Worm (Caenorhabditis elegans) whole organism, L4 larva: ENCODE results near the gene M7.7.

ENCODE experiments used
- D1046.2 ChIP-seq: fragments of 200-800 bp; sonication (Bioruptor generic); IDR thresholded peaks from 2 replicates; pipeline ENCODE4 v1.3.6; 2022; ENCODE audit warnings: missing genetic modification characterization, missing compliant biosample characterization
- F10B5.3 ChIP-seq: sonication (generic microtip); optimal IDR thresholded peaks from 2 replicates; lab custom pipeline; 2016; ENCODE audit warnings: mild to moderate bottlenecking, missing genetic modification characterization, missing compliant biosample characterization
- F49E8.2 ChIP-seq: sonication (generic microtip); optimal IDR thresholded peaks from 2 replicates; lab custom pipeline; 2016; ENCODE audit warnings: missing compliant biosample characterization, mild to moderate bottlenecking, missing genetic modification characterization, borderline replicate concordance
- T20F7.1 ChIP-seq: fragments of 200-800 bp; sonication (Bioruptor generic); optimal IDR thresholded peaks from 2 replicates; lab custom pipeline; 2018; ENCODE audit warnings: mild to moderate bottlenecking, missing genetic modification characterization, missing compliant biosample characterization
- T26A8.4 ChIP-seq: fragments of 200-800 bp; sonication (Bioruptor generic); IDR thresholded peaks from 2 replicates; pipeline ENCODE4 v1.3.6; 2022; ENCODE audit warnings: missing genetic modification characterization, missing compliant biosample characterization
- arid-1 ChIP-seq: fragments of 200-800 bp; sonication (Bioruptor generic); conservative IDR thresholded peaks from 2 replicates; pipeline ENCODE4 v1.3.6; 2022; ENCODE audit warnings: missing genetic modification reagents, missing genetic modification characterization, missing compliant biosample characterization
- ceh-20 ChIP-seq: fragments of 200-800 bp; sonication (Bioruptor generic); IDR thresholded peaks from 2 replicates; pipeline ENCODE4 v1.3.6; 2022; ENCODE audit warnings: missing genetic modification reagents, missing genetic modification characterization, missing compliant biosample characterization
- ceh-44 ChIP-seq: fragments of 200-800 bp; sonication (Bioruptor generic); IDR thresholded peaks from 2 replicates; pipeline ENCODE4 v1.3.6; 2022; ENCODE audit warnings: missing genetic modification reagents, missing genetic modification characterization, missing compliant biosample characterization
- ctbp-1 ChIP-seq: fragments of 200-800 bp; sonication (Bioruptor generic); IDR thresholded peaks from 2 replicates; pipeline ENCODE4 v1.3.6; 2022; ENCODE audit warnings: missing genetic modification reagents, missing genetic modification characterization, missing compliant biosample characterization
- daf-16 ChIP-seq, 3 experiments: sonication (generic microtip); optimal IDR thresholded peaks; 2 replicates each; lab custom pipeline; 2016 to 2017; ENCODE audit warnings: missing genetic modification characterization in 3 of 3, missing genetic modification reagents in 3 of 3, mild to moderate bottlenecking in 2 of 3, missing compliant biosample characterization in 2 of 3, missing biosample characterization in 1 of 3, moderate library complexity in 1 of 3
- dmd-9 ChIP-seq: fragments of 200-800 bp; sonication (Bioruptor generic); IDR thresholded peaks from 2 replicates; pipeline ENCODE4 v1.3.6; 2022; ENCODE audit warnings: missing genetic modification reagents, missing genetic modification characterization, missing compliant biosample characterization
- dpl-1 ChIP-seq: fragments of 150-350 bp; optimal IDR thresholded peaks from 2 replicates; lab custom pipeline; 2014; ENCODE audit warnings: missing biosample characterization, missing genetic modification reagents, missing genetic modification characterization
- duxl-1 ChIP-seq: sonication (generic microtip); optimal IDR thresholded peaks from 2 replicates; lab custom pipeline; 2016; ENCODE audit warnings: mild to moderate bottlenecking, missing genetic modification characterization, moderate library complexity, missing compliant biosample characterization; ENCODE audit not compliant: poor library complexity
- egl-27 ChIP-seq: sonication (generic microtip); optimal IDR thresholded peaks from 3 replicates; lab custom pipeline; 2017; ENCODE audit warnings: missing biosample characterization, missing genetic modification reagents, missing genetic modification characterization
- fkh-10 ChIP-seq: fragments of 150-350 bp; optimal IDR thresholded peaks from 2 replicates; lab custom pipeline; 2014; ENCODE audit warnings: missing biosample characterization, missing genetic modification reagents, missing genetic modification characterization
- fos-1 ChIP-seq: fragments of 150-350 bp; optimal IDR thresholded peaks from 2 replicates; lab custom pipeline; 2014; ENCODE audit warnings: missing biosample characterization, missing genetic modification characterization
- hlh-11 ChIP-seq: fragments of 200-800 bp; sonication (Bioruptor generic); optimal IDR thresholded peaks from 2 replicates; lab custom pipeline; 2018; ENCODE audit warnings: mild to moderate bottlenecking, missing genetic modification characterization, missing compliant biosample characterization
- lim-7 ChIP-seq: fragments of 200-800 bp; sonication (Bioruptor generic); IDR thresholded peaks from 2 replicates; pipeline ENCODE4 v1.3.6; 2022; ENCODE audit warnings: missing genetic modification characterization, missing compliant biosample characterization
- lin-38 ChIP-seq: fragments of 200-800 bp; sonication (Bioruptor generic); IDR thresholded peaks from 2 replicates; pipeline ENCODE4 v1.3.6; 2022; ENCODE audit warnings: missing genetic modification reagents, missing genetic modification characterization, missing compliant biosample characterization
- lin-39 ChIP-seq: fragments of 150-350 bp; optimal IDR thresholded peaks from 2 replicates; lab custom pipeline; 2014; ENCODE audit warnings: missing biosample characterization, missing genetic modification reagents, missing genetic modification characterization
- lsy-2 ChIP-seq, 2 experiments: fragments of 150-350 bp in 1 of 2; sonication (generic microtip) in 1 of 2; optimal IDR thresholded peaks; 2 replicates each; lab custom pipeline; 2014 to 2017; ENCODE audit warnings: missing biosample characterization in 2 of 2, missing genetic modification characterization in 2 of 2
- mdt-29 ChIP-seq: fragments of 200-800 bp; sonication (Bioruptor generic); IDR thresholded peaks from 2 replicates; pipeline ENCODE4 v1.3.6; 2022; ENCODE audit warnings: missing genetic modification reagents, missing genetic modification characterization, missing compliant biosample characterization
- mes-2 ChIP-seq: sonication (generic microtip); optimal IDR thresholded peaks from 2 replicates; lab custom pipeline; 2016; ENCODE audit warnings: missing genotype, mild to moderate bottlenecking, missing genetic modification characterization, missing compliant biosample characterization; ENCODE audit not compliant: poor library complexity, severe bottlenecking
- mxl-3 ChIP-seq: fragments of 200-800 bp; sonication (Bioruptor generic); optimal IDR thresholded peaks from 2 replicates; lab custom pipeline; 2018; ENCODE audit warnings: mild to moderate bottlenecking, missing genetic modification characterization, missing compliant biosample characterization
- nhr-102 ChIP-seq: sonication (generic microtip); optimal IDR thresholded peaks from 2 replicates; lab custom pipeline; 2016; ENCODE audit warnings: mild to moderate bottlenecking, missing genetic modification characterization, moderate library complexity, missing compliant biosample characterization
- nhr-11 ChIP-seq: fragments of 150-350 bp; optimal IDR thresholded peaks from 2 replicates; lab custom pipeline; 2014; ENCODE audit warnings: missing biosample characterization, missing genetic modification characterization
- nhr-237 ChIP-seq: sonication (generic microtip); optimal IDR thresholded peaks from 2 replicates; lab custom pipeline; 2017; ENCODE audit warnings: missing biosample characterization, missing genetic modification characterization
- nhr-41 ChIP-seq: fragments of 200-800 bp; sonication (Bioruptor generic); IDR thresholded peaks from 2 replicates; pipeline ENCODE4 v1.3.6; 2022; ENCODE audit warnings: missing genetic modification reagents, missing genetic modification characterization, missing compliant biosample characterization
- nhr-77 ChIP-seq: fragments of 150-350 bp; optimal IDR thresholded peaks from 2 replicates; lab custom pipeline; 2014; ENCODE audit warnings: missing biosample characterization, missing genetic modification characterization
- pha-4 ChIP-seq, 2 experiments: fragments of 150-350 bp in 1 of 2; fragments of 200-800 bp in 1 of 2; sonication (Bioruptor generic) in 1 of 2; IDR thresholded peaks in 1 of 2; optimal IDR thresholded peaks in 1 of 2; 2 replicates each; pipeline versions ENCODE4 v1.3.6 to Lab custom; 2014 to 2022; ENCODE audit warnings: missing genetic modification characterization in 2 of 2, missing genetic modification reagents in 2 of 2, missing biosample characterization in 1 of 2, missing compliant biosample characterization in 1 of 2
- snpc-1.2 ChIP-seq: fragments of 200-800 bp; sonication (Bioruptor generic); IDR thresholded peaks from 2 replicates; pipeline ENCODE4 v1.3.6; 2022; ENCODE audit warnings: missing genetic modification reagents, missing genetic modification characterization, missing compliant biosample characterization
- spr-1 ChIP-seq: sonication (generic microtip); optimal IDR thresholded peaks from 2 replicates; lab custom pipeline; 2016; ENCODE audit warnings: mild to moderate bottlenecking, missing genetic modification characterization, missing compliant biosample characterization
- spr-3 ChIP-seq: fragments of 200-800 bp; sonication (Bioruptor generic); optimal IDR thresholded peaks from 2 replicates; lab custom pipeline; 2018; ENCODE audit warnings: mild to moderate bottlenecking, missing genetic modification characterization, missing compliant biosample characterization
- vab-7 ChIP-seq: fragments of 200-800 bp; sonication (Bioruptor generic); IDR thresholded peaks from 2 replicates; pipeline ENCODE4 v1.3.6; 2022; ENCODE audit warnings: missing genetic modification reagents, missing genetic modification characterization, missing compliant biosample characterization
- zfp-2 ChIP-seq: sonication (generic microtip); optimal IDR thresholded peaks from 2 replicates; lab custom pipeline; 2016; ENCODE audit warnings: mild to moderate bottlenecking, missing genetic modification characterization, missing compliant biosample characterization
- ztf-11 ChIP-seq: fragments of 150-350 bp; optimal IDR thresholded peaks from 2 replicates; lab custom pipeline; 2014; ENCODE audit warnings: missing biosample characterization, missing genetic modification characterization
- ztf-7 ChIP-seq: fragments of 150-350 bp; optimal IDR thresholded peaks from 2 replicates; lab custom pipeline; 2014; ENCODE audit warnings: missing biosample characterization, missing genetic modification characterization

Gene M7.7

ce11 chrIV:11082789-11083235 lies 6.8 kb upstream of the M7.7 start (continued):
- TF ChIP-seq mes-2 (tag; lab: Kevin White, UChicago) (peak; percentile 67), spr-3 (GFP tag; lab: Kevin White, UChicago) (peak; percentile 80), arid-1 (GFP tag; lab: Robert Waterston, UW) (peak; percentile 53), lim-7 (GFP tag; lab: Robert Waterston, UW) (peak; percentile 63; the same call in 1 of the 2 replicates), lin-39 (tag; lab: Kevin White, UChicago) (no peak), fos-1 (tag; lab: Kevin White, UChicago) (no peak), T26A8.4 (GFP tag; lab: Robert Waterston, UW) (peak; percentile 89), T20F7.1 (peak; percentile 81), pha-4 (GFP tag; IDR thresholded peaks at IDR 0.05; lab: Robert Waterston, UW) (peak; percentile 82), pha-4 (tag; optimal IDR thresholded peaks at IDR 0.05; lab: Kevin White, UChicago) (no peak), nhr-237 (tag; lab: Kevin White, UChicago) (peak; percentile 38), mdt-29 (peak; percentile 76; the same call in 1 of the 2 replicates), snpc-1.2 (peak; percentile 38; the same call in 1 of the 2 replicates), egl-27 (tag; lab: Kevin White, UChicago) (no peak), nhr-77 (tag; lab: Kevin White, UChicago) (peak; percentile 63), zfp-2 (tag; lab: Kevin White, UChicago) (peak; percentile 63), ztf-7 (tag; lab: Kevin White, UChicago) (peak; percentile 82), fkh-10 (GFP tag; lab: Kevin White, UChicago) (peak; percentile 87), lsy-2 (tag; optimal IDR thresholded peaks at IDR 0.05; lab: Kevin White, UChicago) (peak; percentile 86 to 93), nhr-102 (tag; lab: Kevin White, UChicago) (peak; percentile 86), hlh-11 (tag; lab: Kevin White, UChicago) (peak; percentile 97), nhr-11 (tag; lab: Kevin White, UChicago) (peak; percentile 96), ceh-20 (GFP tag; lab: Robert Waterston, UW) (peak; percentile 89), dpl-1 (peak; percentile 65), ceh-44 (GFP tag; lab: Robert Waterston, UW) (0 out of 2 replicates have a peak, but pooled peaks have one; percentile 24), dmd-9 (no peak)
- TF ChIP-seq, all 104 proteins: peak for 71

ce11 chrIV:11083609-11084008 lies 6.0 kb upstream of the M7.7 start, which contains the start of gene klc-1:
klc-1 (plus strand) TSS chrIV:11083735.
- TF ChIP-seq T26A8.4 (GFP tag; lab: Robert Waterston, UW) (no peak), lsy-2 (tag; optimal IDR thresholded peaks at IDR 0.05; lab: Kevin White, UChicago) (peak in 1 of 2 experiments; percentile 56), nhr-41 (no peak), ctbp-1 (GFP tag; lab: Robert Waterston, UW) (no peak), D1046.2 (GFP tag; lab: Robert Waterston, UW) (no peak), ztf-11 (tag; lab: Kevin White, UChicago) (no peak), spr-1 (no peak), duxl-1 (tag; lab: Kevin White, UChicago) (no peak), F49E8.2 (tag; lab: Kevin White, UChicago) (no peak), mxl-3 (no peak), vab-7 (GFP tag; lab: Robert Waterston, UW) (no peak), daf-16 (GFP tag; optimal IDR thresholded peaks at IDR 0.05; lab: Kevin White, UChicago) (no peak), daf-16 (tag; optimal IDR thresholded peaks at IDR 0.05; lab: Kevin White, UChicago) (no peak), lin-38 (GFP tag; lab: Robert Waterston, UW) (0 out of 2 replicates have a peak, but pooled peaks have one; percentile 21), hlh-11 (tag; lab: Kevin White, UChicago) (no peak), mes-2 (tag; lab: Kevin White, UChicago) (no peak), F10B5.3 (tag; lab: Kevin White, UChicago) (no peak)
